Fruit fly (Drosophila melanogaster) whole organism, larva: ENCODE data around the gene CRAT.
A peak's percentile ranks its signal among the peaks of the same experiment; 100 is the strongest.

Experiments
- noc ChIP-seq: fragments of 200-800 bp; sonication (Bioruptor generic); optimal IDR thresholded peaks from 3 replicates; lab custom pipeline; 2019; ENCODE audit warnings: missing biosample characterization, mild to moderate bottlenecking, missing genetic modification characterization, moderate library complexity

The CRAT gene

dm6 chr3R:6406566-6407098 is 30.8 kb upstream of the CRAT start, which contains the start of gene gpp:
Gene gpp (plus strand): TSS chr3R:6406855.
- TF ChIP-seq noc: no peak

- peak; percentile 20 for TF ChIP-seq noc
Measured at dm6 chr3R:6405674-6406565, 30.1 kb upstream of the CRAT start, which contains the start of gene Dmtn. Gene Dmtn (minus strand): TSS chr3R:6405895.

dm6 chr3R:6405239-6405638 is 29.4 kb upstream of the CRAT start:
- TF ChIP-seq noc: no peak

dm6 chr3R:6404174-6404573 is 28.3 kb upstream of the CRAT start:
- peak; percentile 51 for TF ChIP-seq noc

dm6 chr3R:6403674-6404073 is 27.8 kb upstream of the CRAT start:
- TF ChIP-seq noc: no peak

- peak; percentile 77 for TF ChIP-seq noc
Measured at dm6 chr3R:6402522-6403171, 26.8 kb upstream of the CRAT start.

dm6 chr3R:6401522-6401844 is 25.6 kb upstream of the CRAT start:
- TF ChIP-seq noc: no peak

- TF ChIP-seq noc: no peak
Measured at dm6 chr3R:6400710-6401521, 25.1 kb upstream of the CRAT start.

dm6 chr3R:6399752-6400151 is 23.9 kb upstream of the CRAT start:
- no peak for TF ChIP-seq noc

dm6 chr3R:6399289-6399688 is 23.4 kb upstream of the CRAT start:
- TF ChIP-seq noc: peak; percentile 45

- TF ChIP-seq noc: peak; percentile 77
Measured at dm6 chr3R:6397611-6398092, 21.8 kb upstream of the CRAT start.

dm6 chr3R:6396613-6397012 is 20.8 kb upstream of the CRAT start:
- TF ChIP-seq noc: no peak

dm6 chr3R:6395572-6396295 is 19.9 kb upstream of the CRAT start:
- no peak for TF ChIP-seq noc

- TF ChIP-seq noc: no peak
Measured at dm6 chr3R:6394247-6394522, 18.3 kb upstream of the CRAT start.

- TF ChIP-seq noc: peak; percentile 2
Measured at dm6 chr3R:6393515-6394246, 17.8 kb upstream of the CRAT start.

dm6 chr3R:6388414-6388830 is 12.6 kb upstream of the CRAT start:
- no peak for TF ChIP-seq noc
